Worm (Caenorhabditis elegans) whole organism, L2 larva: ENCODE data around the gene ltd-1.

Experiments
- C34F6.9 ChIP-seq: fragments of 150-350 bp; optimal IDR thresholded peaks from 2 replicates; lab custom pipeline; 2014; ENCODE audit warnings: missing biosample characterization, missing genetic modification characterization
- F13H6.1 ChIP-seq: sonication (generic microtip); optimal IDR thresholded peaks from 2 replicates; lab custom pipeline; 2016; ENCODE audit warnings: missing genetic modification characterization, missing compliant biosample characterization
- R02D3.7 ChIP-seq: fragments of 150-350 bp; optimal IDR thresholded peaks from 2 replicates; lab custom pipeline; 2014; ENCODE audit warnings: missing biosample characterization, missing genetic modification characterization
- Y55F3AM.14 ChIP-seq: fragments of 200-800 bp; sonication (Bioruptor generic); optimal IDR thresholded peaks from 2 replicates; lab custom pipeline; 2018; ENCODE audit warnings: mild to moderate bottlenecking, missing genetic modification characterization, missing compliant biosample characterization
- ZK546.5 ChIP-seq: sonication (generic microtip); optimal IDR thresholded peaks from 2 replicates; lab custom pipeline; 2017; ENCODE audit warnings: missing biosample characterization, missing genetic modification characterization
- alr-1 ChIP-seq: fragments of 150-350 bp; optimal IDR thresholded peaks from 2 replicates; lab custom pipeline; 2014; ENCODE audit warnings: missing biosample characterization, missing genetic modification characterization
- aly-2 ChIP-seq: fragments of 150-350 bp; optimal IDR thresholded peaks from 2 replicates; lab custom pipeline; 2014; ENCODE audit warnings: missing biosample characterization, missing genetic modification characterization
- ama-1 ChIP-seq: fragments of 150-350 bp; optimal IDR thresholded peaks from 2 replicates; lab custom pipeline; 2018; ENCODE audit warnings: inconsistent platforms
- blmp-1 ChIP-seq: sonication (generic microtip); optimal IDR thresholded peaks from 2 replicates; lab custom pipeline; 2017; ENCODE audit warnings: missing genetic modification characterization, mild to moderate bottlenecking, missing compliant biosample characterization, antibody characterized with exemption, moderate library complexity; ENCODE audit not compliant: insufficient read depth
- ceh-16 ChIP-seq: fragments of 150-350 bp; optimal IDR thresholded peaks from 2 replicates; lab custom pipeline; 2014; ENCODE audit warnings: missing biosample characterization, missing genetic modification characterization
- ceh-82 ChIP-seq: fragments of 150-350 bp; optimal IDR thresholded peaks from 2 replicates; lab custom pipeline; 2014; ENCODE audit warnings: missing biosample characterization, missing genetic modification characterization
- crh-2 ChIP-seq: sonication (generic microtip); optimal IDR thresholded peaks from 2 replicates; lab custom pipeline; 2017; ENCODE audit warnings: missing biosample characterization, missing genetic modification characterization
- dmd-4 ChIP-seq: sonication (generic microtip); optimal IDR thresholded peaks from 2 replicates; lab custom pipeline; 2017; ENCODE audit warnings: missing biosample characterization, missing genetic modification characterization
- egl-27 ChIP-seq: sonication (generic microtip); optimal IDR thresholded peaks from 3 replicates; lab custom pipeline; 2017; ENCODE audit warnings: missing biosample characterization, missing genetic modification reagents, missing genetic modification characterization
- elt-1 ChIP-seq: fragments of 150-350 bp; optimal IDR thresholded peaks from 2 replicates; lab custom pipeline; 2014; ENCODE audit warnings: missing biosample characterization, missing genetic modification characterization
- elt-3 ChIP-seq: sonication (generic microtip); optimal IDR thresholded peaks from 2 replicates; lab custom pipeline; 2017; ENCODE audit warnings: missing biosample characterization, missing genetic modification characterization
- fos-1 ChIP-seq: fragments of 150-350 bp; optimal IDR thresholded peaks from 2 replicates; lab custom pipeline; 2014; ENCODE audit warnings: missing biosample characterization, missing genetic modification characterization
- gmeb-1 ChIP-seq: fragments of 150-350 bp; optimal IDR thresholded peaks from 2 replicates; lab custom pipeline; 2014; ENCODE audit warnings: missing biosample characterization, missing genetic modification characterization
- lin-11 ChIP-seq: fragments of 150-350 bp; sonication (generic microtip); optimal IDR thresholded peaks from 2 replicates; lab custom pipeline; 2014; ENCODE audit warnings: missing biosample characterization, missing genetic modification characterization, inconsistent platforms, mixed read lengths
- lin-13 ChIP-seq: fragments of 150-350 bp; optimal IDR thresholded peaks from 2 replicates; lab custom pipeline; 2014; ENCODE audit warnings: missing biosample characterization, missing genetic modification reagents, missing genetic modification characterization
- lin-39 ChIP-seq: fragments of 150-350 bp; optimal IDR thresholded peaks from 2 replicates; lab custom pipeline; 2014; ENCODE audit warnings: missing biosample characterization, missing genetic modification reagents, missing genetic modification characterization
- lsy-2 ChIP-seq, 2 experiments: fragments of 150-350 bp in 1 of 2; sonication (generic microtip) in 1 of 2; optimal IDR thresholded peaks; 2 replicates each; lab custom pipeline; 2014 to 2017; ENCODE audit warnings: missing biosample characterization in 2 of 2, missing genetic modification characterization in 2 of 2
- mab-5 ChIP-seq: fragments of 150-350 bp; optimal IDR thresholded peaks from 2 replicates; lab custom pipeline; 2014; ENCODE audit warnings: missing biosample characterization, missing genetic modification characterization
- mbf-1 ChIP-seq: sonication (generic microtip); optimal IDR thresholded peaks from 2 replicates; lab custom pipeline; 2017; ENCODE audit warnings: missing biosample characterization, missing genetic modification characterization
- mdl-1 ChIP-seq, 2 experiments: fragments of 150-350 bp in 1 of 2; sonication (generic microtip) in 1 of 2; optimal IDR thresholded peaks; 2 replicates each; lab custom pipeline; 2017; ENCODE audit warnings: missing biosample characterization in 2 of 2, missing genetic modification characterization in 2 of 2
- nhr-10 ChIP-seq: sonication (generic microtip); optimal IDR thresholded peaks from 2 replicates; lab custom pipeline; 2017; ENCODE audit warnings: missing biosample characterization, missing genetic modification characterization
- nhr-11 ChIP-seq: fragments of 150-350 bp; optimal IDR thresholded peaks from 2 replicates; lab custom pipeline; 2014; ENCODE audit warnings: missing biosample characterization, missing genetic modification characterization
- nhr-12 ChIP-seq: fragments of 150-350 bp; optimal IDR thresholded peaks from 2 replicates; lab custom pipeline; 2014; ENCODE audit warnings: missing biosample characterization, missing genetic modification characterization
- nhr-129 ChIP-seq: fragments of 150-350 bp; optimal IDR thresholded peaks from 2 replicates; lab custom pipeline; 2014; ENCODE audit warnings: missing biosample characterization, missing genetic modification characterization
- nhr-21 ChIP-seq: fragments of 150-350 bp; optimal IDR thresholded peaks from 2 replicates; lab custom pipeline; 2014; ENCODE audit warnings: missing biosample characterization, missing genetic modification characterization
- nhr-23 ChIP-seq: fragments of 150-350 bp; optimal IDR thresholded peaks from 2 replicates; lab custom pipeline; 2014; ENCODE audit warnings: missing biosample characterization, missing genetic modification reagents, missing genetic modification characterization
- nhr-237 ChIP-seq: fragments of 150-350 bp; optimal IDR thresholded peaks from 2 replicates; lab custom pipeline; 2014; ENCODE audit warnings: missing biosample characterization, missing genetic modification characterization
- nhr-25 ChIP-seq: fragments of 150-350 bp; sonication (generic microtip); optimal IDR thresholded peaks from 3 replicates; lab custom pipeline; 2014; ENCODE audit warnings: missing biosample characterization, missing genetic modification characterization
- nhr-6 ChIP-seq: fragments of 150-350 bp; optimal IDR thresholded peaks from 2 replicates; lab custom pipeline; 2014; ENCODE audit warnings: missing biosample characterization, missing genetic modification characterization
- nhr-77 ChIP-seq: fragments of 150-350 bp; optimal IDR thresholded peaks from 2 replicates; lab custom pipeline; 2014; ENCODE audit warnings: missing biosample characterization, missing genetic modification characterization
- peb-1 ChIP-seq: fragments of 150-350 bp; optimal IDR thresholded peaks from 2 replicates; lab custom pipeline; 2014; ENCODE audit warnings: missing biosample characterization, missing genetic modification characterization
- sem-4 ChIP-seq: fragments of 150-350 bp; optimal IDR thresholded peaks from 2 replicates; lab custom pipeline; 2014; ENCODE audit warnings: missing biosample characterization, missing genetic modification reagents, missing genetic modification characterization
- skn-1 ChIP-seq: sonication (generic microtip); optimal IDR thresholded peaks from 2 replicates; lab custom pipeline; 2017; ENCODE audit warnings: missing biosample characterization, missing genetic modification characterization
- sma-3 ChIP-seq: sonication (generic microtip); optimal IDR thresholded peaks from 2 replicates; lab custom pipeline; 2016; ENCODE audit warnings: missing genetic modification reagents, missing genetic modification characterization, missing compliant biosample characterization
- sma-9 ChIP-seq, 2 experiments: fragments of 150-350 bp in 1 of 2; sonication (generic microtip) in 1 of 2; optimal IDR thresholded peaks; 2 replicates each; lab custom pipeline; 2014 to 2016; ENCODE audit warnings: missing genetic modification characterization in 2 of 2, mild to moderate bottlenecking in 1 of 2, missing biosample characterization in 1 of 2, missing compliant biosample characterization in 1 of 2, missing genetic modification reagents in 1 of 2, moderate library complexity in 1 of 2
- snpc-4 ChIP-seq: fragments of 150-350 bp; optimal IDR thresholded peaks from 2 replicates; lab custom pipeline; 2014; ENCODE audit warnings: missing biosample characterization, missing genetic modification characterization
- unc-39 ChIP-seq: fragments of 150-350 bp; optimal IDR thresholded peaks from 2 replicates; lab custom pipeline; 2014; ENCODE audit warnings: missing biosample characterization, missing genetic modification characterization
- unc-55 ChIP-seq: fragments of 150-350 bp; sonication (generic microtip); optimal IDR thresholded peaks from 3 replicates; lab custom pipeline; 2014; ENCODE audit warnings: missing biosample characterization, missing genetic modification reagents, missing genetic modification characterization
- unc-62 ChIP-seq: fragments of 150-350 bp; optimal IDR thresholded peaks from 2 replicates; lab custom pipeline; 2014; ENCODE audit warnings: missing biosample characterization, missing genetic modification reagents, missing genetic modification characterization
- zag-1 ChIP-seq: fragments of 150-350 bp; optimal IDR thresholded peaks from 2 replicates; lab custom pipeline; 2014; ENCODE audit warnings: missing biosample characterization, missing genetic modification characterization
- ztf-1 ChIP-seq: fragments of 200-800 bp; sonication (Bioruptor generic); conservative IDR thresholded peaks from 2 replicates; pipeline ENCODE4 v1.3.6; 2022; ENCODE audit warnings: missing genetic modification characterization, missing compliant biosample characterization
- ztf-11 ChIP-seq: sonication (generic microtip); optimal IDR thresholded peaks from 2 replicates; lab custom pipeline; 2017; ENCODE audit warnings: missing biosample characterization, missing genetic modification characterization
- ztf-4 ChIP-seq: fragments of 150-350 bp; optimal IDR thresholded peaks from 2 replicates; lab custom pipeline; 2014; ENCODE audit warnings: missing biosample characterization, missing genetic modification characterization

ltd-1 gene

ce11 chrII:8086803-8087202 is 5.8 kb downstream of the ltd-1 start, which contains the start of gene K02C4.3:
TSS of gene K02C4.3 (minus strand) at chrII:8086853.
- TF ChIP-seq ceh-16 (tag; lab: Kevin White, UChicago) (no peak), nhr-129 (tag; lab: Kevin White, UChicago) (peak; percentile 64), nhr-25 (peak; percentile 66), ztf-1 (GFP tag; lab: Robert Waterston, UW) (no peak), skn-1 (no peak), mdl-1 (tag; optimal IDR thresholded peaks at IDR 0.05; lab: Kevin White, UChicago) (no peak), dmd-4 (tag; lab: Kevin White, UChicago) (no peak), lin-13 (GFP tag; lab: Kevin White, UChicago) (peak; percentile 65), mab-5 (tag; lab: Kevin White, UChicago) (peak; percentile 40), nhr-237 (tag; lab: Kevin White, UChicago) (no peak), lin-11 (tag; lab: Kevin White, UChicago) (peak; percentile 52), nhr-6 (tag; lab: Kevin White, UChicago) (peak; percentile 16), alr-1 (tag; lab: Kevin White, UChicago) (no peak), elt-1 (tag; lab: Kevin White, UChicago) (no peak), zag-1 (tag; lab: Kevin White, UChicago) (no peak), aly-2 (no peak), nhr-23 (tag; lab: Kevin White, UChicago) (no peak), ztf-4 (tag; lab: Kevin White, UChicago) (peak; percentile 51), peb-1 (tag; lab: Kevin White, UChicago) (no peak), F13H6.1 (tag; lab: Kevin White, UChicago) (peak; percentile 55), nhr-12 (no peak), ama-1 (no peak), C34F6.9 (tag; lab: Kevin White, UChicago) (peak; percentile 81), lin-39 (tag; lab: Kevin White, UChicago) (no peak), blmp-1 (no peak), snpc-4 (peak; percentile 87), unc-62 (GFP tag; lab: Kevin White, UChicago) (no peak), lsy-2 (tag; optimal IDR thresholded peaks at IDR 0.05; lab: Kevin White, UChicago) (peak; percentile 61 to 87), unc-55 (peak; percentile 69), ZK546.5 (tag; lab: Kevin White, UChicago) (no peak), Y55F3AM.14 (no peak), gmeb-1 (tag; lab: Kevin White, UChicago) (peak; percentile 92), sma-9 (GFP tag; optimal IDR thresholded peaks at IDR 0.05; lab: Kevin White, UChicago) (peak; percentile 80), sma-9 (tag; optimal IDR thresholded peaks at IDR 0.05; lab: Kevin White, UChicago) (no peak), elt-3 (tag; lab: Kevin White, UChicago) (no peak), sem-4 (tag; lab: Kevin White, UChicago) (peak; percentile 24), nhr-11 (tag; lab: Kevin White, UChicago) (no peak), nhr-21 (tag; lab: Kevin White, UChicago) (peak; percentile 51), egl-27 (no peak), nhr-77 (tag; lab: Kevin White, UChicago) (no peak), nhr-10 (tag; lab: Kevin White, UChicago) (no peak), ztf-11 (tag; lab: Kevin White, UChicago) (no peak), mbf-1 (tag; lab: Kevin White, UChicago) (no peak), ceh-82 (no peak), R02D3.7 (tag; lab: Kevin White, UChicago) (no peak), unc-39 (tag; lab: Kevin White, UChicago) (no peak), fos-1 (tag; lab: Kevin White, UChicago) (peak; percentile 53), sma-3 (GFP tag; lab: Kevin White, UChicago) (peak; percentile 63), crh-2 (tag; lab: Kevin White, UChicago) (peak; percentile 83)
